Worm (Caenorhabditis elegans): Measurements from ENCODE around the gene pfd-5.

- TF ChIP-seq dao-5 (tag; optimal IDR thresholded peaks at IDR 0.05) (no peak), W03F9.2 (tag; optimal IDR thresholded peaks at IDR 0.05) (no peak), him-1 (tag; optimal IDR thresholded peaks at IDR 0.05) (no peak)
Observed at ce11 chrIII:7150162-7150561, 48.5 kb downstream of the pfd-5 start.

Measured in whole organism, L4/young adult.